Worm (Caenorhabditis elegans) whole organism, L4 larva: Measurements from ENCODE around the gene T28D6.4.

Source experiments
- F26F4.8 ChIP-seq: fragments of 200-800 bp; sonication (Bioruptor generic); conservative IDR thresholded peaks from 2 replicates; pipeline ENCODE4 v1.3.6; 2022; ENCODE audit warnings: missing genetic modification characterization, missing compliant biosample characterization
- F44E2.7 ChIP-seq: fragments of 200-800 bp; sonication (Bioruptor generic); IDR thresholded peaks from 2 replicates; pipeline ENCODE4 v2.1.2; 2022; ENCODE audit warnings: missing genetic modification characterization, missing compliant biosample characterization
- F49E8.2 ChIP-seq: sonication (generic microtip); optimal IDR thresholded peaks from 2 replicates; lab custom pipeline; 2016; ENCODE audit warnings: missing compliant biosample characterization, mild to moderate bottlenecking, missing genetic modification characterization, borderline replicate concordance
- Y75B8A.6 ChIP-seq: fragments of 200-800 bp; sonication (Bioruptor generic); IDR thresholded peaks from 2 replicates; pipeline ENCODE4 v1.3.6; 2022; ENCODE audit warnings: missing genetic modification reagents, missing genetic modification characterization, missing compliant biosample characterization
- ZK546.5 ChIP-seq, 2 experiments: sonication (generic microtip); optimal IDR thresholded peaks; 2 replicates each; lab custom pipeline; 2017; ENCODE audit warnings: missing biosample characterization in 2 of 2, missing genetic modification characterization in 2 of 2
- aha-1 ChIP-seq: fragments of 150-350 bp; peaks from one replicate; lab custom pipeline; 2014; ENCODE audit warnings: missing biosample characterization, missing genetic modification characterization
- arid-1 ChIP-seq: fragments of 200-800 bp; sonication (Bioruptor generic); conservative IDR thresholded peaks from 2 replicates; pipeline ENCODE4 v1.3.6; 2022; ENCODE audit warnings: missing genetic modification reagents, missing genetic modification characterization, missing compliant biosample characterization
- attf-4 ChIP-seq: sonication (generic microtip); optimal IDR thresholded peaks from 3 replicates; lab custom pipeline; 2017; ENCODE audit warnings: missing biosample characterization, missing genetic modification characterization
- ceh-44 ChIP-seq: fragments of 200-800 bp; sonication (Bioruptor generic); IDR thresholded peaks from 2 replicates; pipeline ENCODE4 v1.3.6; 2022; ENCODE audit warnings: missing genetic modification reagents, missing genetic modification characterization, missing compliant biosample characterization
- ceh-62 ChIP-seq: sonication (generic microtip); optimal IDR thresholded peaks from 2 replicates; lab custom pipeline; 2017; ENCODE audit warnings: missing biosample characterization, missing genetic modification characterization
- ceh-82 ChIP-seq: sonication (generic microtip); optimal IDR thresholded peaks from 2 replicates; lab custom pipeline; 2017; ENCODE audit warnings: missing biosample characterization, missing genetic modification characterization
- daf-16 ChIP-seq, 3 experiments: sonication (generic microtip); optimal IDR thresholded peaks; 2 replicates each; lab custom pipeline; 2016 to 2017; ENCODE audit warnings: missing genetic modification characterization in 3 of 3, missing genetic modification reagents in 3 of 3, mild to moderate bottlenecking in 2 of 3, missing compliant biosample characterization in 2 of 3, missing biosample characterization in 1 of 3, moderate library complexity in 1 of 3
- daf-19 ChIP-seq: fragments of 200-800 bp; sonication (Bioruptor generic); conservative IDR thresholded peaks from 2 replicates; pipeline ENCODE4 v1.3.6; 2022; ENCODE audit warnings: missing genetic modification characterization, missing compliant biosample characterization
- dmd-6 ChIP-seq: fragments of 200-800 bp; sonication (Bioruptor generic); IDR thresholded peaks from 2 replicates; pipeline ENCODE4 v1.3.6; 2022; ENCODE audit warnings: missing genetic modification reagents, missing genetic modification characterization, missing compliant biosample characterization
- dmd-8 ChIP-seq: fragments of 200-800 bp; sonication (Bioruptor generic); IDR thresholded peaks from 2 replicates; pipeline ENCODE4 v1.3.6; 2022; ENCODE audit warnings: missing genetic modification characterization, missing compliant biosample characterization
- dmd-9 ChIP-seq: fragments of 200-800 bp; sonication (Bioruptor generic); IDR thresholded peaks from 2 replicates; pipeline ENCODE4 v1.3.6; 2022; ENCODE audit warnings: missing genetic modification reagents, missing genetic modification characterization, missing compliant biosample characterization
- dpl-1 ChIP-seq: fragments of 150-350 bp; optimal IDR thresholded peaks from 2 replicates; lab custom pipeline; 2014; ENCODE audit warnings: missing biosample characterization, missing genetic modification reagents, missing genetic modification characterization
- egl-43 ChIP-seq: fragments of 200-800 bp; sonication (Bioruptor generic); IDR thresholded peaks from 2 replicates; pipeline ENCODE4 v1.3.6; 2022; ENCODE audit warnings: missing genetic modification reagents, missing genetic modification characterization, missing compliant biosample characterization
- fkh-10 ChIP-seq: fragments of 150-350 bp; optimal IDR thresholded peaks from 2 replicates; lab custom pipeline; 2014; ENCODE audit warnings: missing biosample characterization, missing genetic modification reagents, missing genetic modification characterization
- fos-1 ChIP-seq: fragments of 150-350 bp; optimal IDR thresholded peaks from 2 replicates; lab custom pipeline; 2014; ENCODE audit warnings: missing biosample characterization, missing genetic modification characterization
- hif-1 ChIP-seq, 2 experiments: sonication (generic microtip); optimal IDR thresholded peaks; 2 replicates each; lab custom pipeline; 2016 to 2017; ENCODE audit warnings: missing compliant biosample characterization in 2 of 2, missing genetic modification characterization in 2 of 2, missing genetic modification reagents in 2 of 2, missing genotype in 2 of 2, mild to moderate bottlenecking in 1 of 2
- hlh-11 ChIP-seq: fragments of 200-800 bp; sonication (Bioruptor generic); optimal IDR thresholded peaks from 2 replicates; lab custom pipeline; 2018; ENCODE audit warnings: mild to moderate bottlenecking, missing genetic modification characterization, missing compliant biosample characterization
- hlh-30 ChIP-seq: sonication (generic microtip); optimal IDR thresholded peaks from 2 replicates; lab custom pipeline; 2017; ENCODE audit warnings: antibody characterized with exemption, mild to moderate bottlenecking, missing genetic modification characterization, missing compliant biosample characterization; ENCODE audit not compliant: insufficient read depth
- hmg-1.1 ChIP-seq: fragments of 200-800 bp; sonication (Bioruptor generic); IDR thresholded peaks from 2 replicates; pipeline ENCODE4 v1.3.6; 2022; ENCODE audit warnings: missing genetic modification reagents, missing genetic modification characterization, missing compliant biosample characterization
- lim-7 ChIP-seq: fragments of 200-800 bp; sonication (Bioruptor generic); IDR thresholded peaks from 2 replicates; pipeline ENCODE4 v1.3.6; 2022; ENCODE audit warnings: missing genetic modification characterization, missing compliant biosample characterization
- lin-38 ChIP-seq: fragments of 200-800 bp; sonication (Bioruptor generic); IDR thresholded peaks from 2 replicates; pipeline ENCODE4 v1.3.6; 2022; ENCODE audit warnings: missing genetic modification reagents, missing genetic modification characterization, missing compliant biosample characterization
- lsy-2 ChIP-seq, 2 experiments: fragments of 150-350 bp in 1 of 2; sonication (generic microtip) in 1 of 2; optimal IDR thresholded peaks; 2 replicates each; lab custom pipeline; 2014 to 2017; ENCODE audit warnings: missing biosample characterization in 2 of 2, missing genetic modification characterization in 2 of 2
- madf-5 ChIP-seq, 2 experiments: fragments of 200-800 bp; sonication (Bioruptor generic); IDR thresholded peaks; 2 replicates each; pipeline ENCODE4 v1.3.6; 2022; ENCODE audit warnings: missing compliant biosample characterization in 2 of 2, missing genetic modification characterization in 2 of 2
- madf-9 ChIP-seq: fragments of 200-800 bp; sonication (Bioruptor generic); conservative IDR thresholded peaks from 2 replicates; pipeline ENCODE4 v1.3.6; 2022; ENCODE audit warnings: missing genetic modification reagents, missing genetic modification characterization, missing compliant biosample characterization
- mdt-29 ChIP-seq: fragments of 200-800 bp; sonication (Bioruptor generic); IDR thresholded peaks from 2 replicates; pipeline ENCODE4 v1.3.6; 2022; ENCODE audit warnings: missing genetic modification reagents, missing genetic modification characterization, missing compliant biosample characterization
- mes-2 ChIP-seq: sonication (generic microtip); optimal IDR thresholded peaks from 2 replicates; lab custom pipeline; 2016; ENCODE audit warnings: missing genotype, mild to moderate bottlenecking, missing genetic modification characterization, missing compliant biosample characterization; ENCODE audit not compliant: poor library complexity, severe bottlenecking
- mxl-2 ChIP-seq: fragments of 200-800 bp; sonication (Bioruptor generic); conservative IDR thresholded peaks from 2 replicates; pipeline ENCODE4 v1.3.6; 2022; ENCODE audit warnings: missing genetic modification reagents, missing genetic modification characterization, missing compliant biosample characterization
- mxl-3 ChIP-seq: fragments of 200-800 bp; sonication (Bioruptor generic); optimal IDR thresholded peaks from 2 replicates; lab custom pipeline; 2018; ENCODE audit warnings: mild to moderate bottlenecking, missing genetic modification characterization, missing compliant biosample characterization
- nhr-11 ChIP-seq: fragments of 150-350 bp; optimal IDR thresholded peaks from 2 replicates; lab custom pipeline; 2014; ENCODE audit warnings: missing biosample characterization, missing genetic modification characterization
- nhr-111 ChIP-seq: fragments of 200-800 bp; sonication (Bioruptor generic); optimal IDR thresholded peaks from 2 replicates; lab custom pipeline; 2018; ENCODE audit warnings: mild to moderate bottlenecking, missing genetic modification characterization, missing compliant biosample characterization
- nhr-25 ChIP-seq: sonication (generic microtip); optimal IDR thresholded peaks from 2 replicates; lab custom pipeline; 2017; ENCODE audit warnings: missing genetic modification characterization, mild to moderate bottlenecking, missing compliant biosample characterization, antibody characterized with exemption, moderate library complexity, borderline replicate concordance; ENCODE audit not compliant: insufficient read depth
- nhr-28 ChIP-seq: fragments of 150-350 bp; optimal IDR thresholded peaks from 2 replicates; lab custom pipeline; 2014; ENCODE audit warnings: missing biosample characterization, missing genetic modification characterization
- nhr-48 ChIP-seq: sonication (generic microtip); optimal IDR thresholded peaks from 2 replicates; lab custom pipeline; 2016; ENCODE audit warnings: mild to moderate bottlenecking, missing genetic modification characterization, missing compliant biosample characterization
- nhr-76 ChIP-seq: fragments of 150-350 bp; optimal IDR thresholded peaks from 2 replicates; lab custom pipeline; 2014; ENCODE audit warnings: missing biosample characterization, missing genetic modification characterization
- rbr-2 ChIP-seq: sonication (generic microtip); optimal IDR thresholded peaks from 2 replicates; lab custom pipeline; 2016; ENCODE audit warnings: missing genotype, missing genetic modification characterization, missing compliant biosample characterization
- set-16 ChIP-seq: fragments of 200-800 bp; sonication (Bioruptor generic); IDR thresholded peaks from 2 replicates; pipeline ENCODE4 v1.3.6; 2022; ENCODE audit warnings: missing genetic modification reagents, missing genetic modification characterization, missing compliant biosample characterization
- snpc-1.2 ChIP-seq: fragments of 200-800 bp; sonication (Bioruptor generic); IDR thresholded peaks from 2 replicates; pipeline ENCODE4 v1.3.6; 2022; ENCODE audit warnings: missing genetic modification reagents, missing genetic modification characterization, missing compliant biosample characterization
- spr-3 ChIP-seq: fragments of 200-800 bp; sonication (Bioruptor generic); optimal IDR thresholded peaks from 2 replicates; lab custom pipeline; 2018; ENCODE audit warnings: mild to moderate bottlenecking, missing genetic modification characterization, missing compliant biosample characterization
- tra-1 ChIP-seq: fragments of 200-800 bp; sonication (Bioruptor generic); IDR thresholded peaks from 2 replicates; pipeline ENCODE4 v1.3.6; 2022; ENCODE audit warnings: missing genetic modification reagents, missing genetic modification characterization, missing compliant biosample characterization
- unc-130 ChIP-seq: sonication (generic microtip); optimal IDR thresholded peaks from 2 replicates; lab custom pipeline; 2016; ENCODE audit warnings: missing genetic modification reagents, missing genetic modification characterization, missing compliant biosample characterization
- unc-39 ChIP-seq: sonication (generic microtip); optimal IDR thresholded peaks from 2 replicates; lab custom pipeline; 2017; ENCODE audit warnings: missing biosample characterization, missing genetic modification characterization
- vab-7 ChIP-seq: fragments of 200-800 bp; sonication (Bioruptor generic); IDR thresholded peaks from 2 replicates; pipeline ENCODE4 v1.3.6; 2022; ENCODE audit warnings: missing genetic modification reagents, missing genetic modification characterization, missing compliant biosample characterization
- zfp-3 ChIP-seq: fragments of 200-800 bp; sonication (Bioruptor generic); conservative IDR thresholded peaks from 2 replicates; pipeline ENCODE4 v1.3.6; 2022; ENCODE audit warnings: missing genetic modification reagents, missing genetic modification characterization, missing compliant biosample characterization
- zip-11 ChIP-seq: fragments of 200-800 bp; sonication (Bioruptor generic); IDR thresholded peaks from 2 replicates; pipeline ENCODE4 v1.3.6; 2022; ENCODE audit warnings: missing genetic modification characterization, missing compliant biosample characterization

T28D6.4 gene

DNA sequence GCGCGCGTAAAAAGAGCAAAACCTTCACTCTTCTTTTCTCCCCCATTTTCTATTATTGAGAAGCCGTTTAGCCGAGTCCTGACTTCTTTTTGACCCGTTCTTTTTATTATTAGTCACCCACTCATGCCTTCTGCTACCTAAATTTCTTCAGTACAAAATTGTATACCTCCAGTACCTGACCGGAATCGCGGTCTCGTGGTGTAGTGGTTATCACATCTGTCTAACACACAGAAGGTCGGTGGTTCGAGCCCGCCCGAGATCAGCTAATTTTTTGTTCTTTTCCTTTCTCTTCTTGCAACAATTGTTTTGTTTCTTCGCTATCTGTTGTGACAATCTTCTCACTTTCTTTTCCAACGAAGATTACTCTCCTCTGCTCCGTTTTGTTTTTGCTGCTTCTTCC lies 7.4 kb upstream of the T28D6.4 start (continued):
- TF ChIP-seq nhr-48 (tag; lab: Kevin White, UChicago) (no peak), zfp-3 (no peak; the same call in 1 of the 2 replicates), nhr-11 (tag; lab: Kevin White, UChicago) (peak; percentile 22), dpl-1 (GFP tag; lab: Kevin White, UChicago) (no peak), nhr-111 (peak; percentile 53), aha-1 (peak; percentile 85), fos-1 (tag; lab: Kevin White, UChicago) (no peak), unc-39 (tag; lab: Kevin White, UChicago) (no peak), F26F4.8 (no peak), F49E8.2 (no peak), hif-1 (tag; optimal IDR thresholded peaks at IDR 0.05; lab: Kevin White, UChicago) (no peak), zip-11 (GFP tag; lab: Robert Waterston, UW) (peak; percentile 70; the same call in 1 of the 2 replicates), lin-38 (GFP tag; lab: Robert Waterston, UW) (peak; percentile 59), lsy-2 (tag; optimal IDR thresholded peaks at IDR 0.05; lab: Kevin White, UChicago) (peak in 1 of 2 experiments; percentile 24), spr-3 (no peak), dmd-6 (GFP tag; lab: Robert Waterston, UW) (peak; percentile 19; the same call in 1 of the 2 replicates), vab-7 (GFP tag; lab: Robert Waterston, UW) (peak; percentile 63; the same call in 1 of the 2 replicates), mxl-3 (GFP tag; lab: Kevin White, UChicago) (no peak), madf-9 (GFP tag; lab: Robert Waterston, UW) (no peak), madf-5 (GFP tag; IDR thresholded peaks at IDR 0.05; lab: Robert Waterston, UW) (peak in 1 of 2 experiments; percentile 57; a peak in 1 of 4 replicates), ceh-44 (GFP tag; lab: Robert Waterston, UW) (no peak), nhr-25 (tag; lab: Kevin White, UChicago) (no peak), set-16 (GFP tag; lab: Robert Waterston, UW) (no peak), mxl-2 (GFP tag; lab: Robert Waterston, UW) (no peak), attf-4 (tag; lab: Kevin White, UChicago) (no peak), snpc-1.2 (no peak), unc-130 (no peak), hlh-11 (tag; lab: Kevin White, UChicago) (peak; percentile 23), nhr-76 (tag; lab: Kevin White, UChicago) (no peak), tra-1 (GFP tag; lab: Robert Waterston, UW) (no peak), hmg-1.1 (peak; percentile 59; the same call in 1 of the 2 replicates), hlh-30 (peak; percentile 45)

DNA sequence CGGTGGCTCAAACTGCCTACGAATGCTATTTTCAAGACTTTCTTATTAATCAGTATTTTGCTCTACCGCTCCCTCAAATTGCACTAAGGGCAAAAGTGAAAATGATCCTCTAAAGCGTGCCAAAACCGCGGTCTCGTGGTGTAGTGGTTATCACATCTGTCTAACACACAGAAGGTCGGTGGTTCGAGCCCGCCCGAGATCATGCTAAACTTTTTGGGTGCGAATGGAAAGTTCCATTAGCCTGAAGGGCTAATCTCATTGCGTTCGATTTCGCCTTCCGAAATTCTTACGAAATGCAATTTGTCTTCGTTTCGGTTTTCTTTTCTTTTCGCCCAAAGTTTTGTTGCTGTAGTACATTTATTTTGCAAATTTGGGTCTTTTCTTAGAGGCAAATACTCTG lies 6.8 kb upstream of the T28D6.4 start:
- TF ChIP-seq vab-7 (GFP tag; lab: Robert Waterston, UW), result peak; percentile 69
- TF ChIP-seq nhr-28 (tag; lab: Kevin White, UChicago), result no peak
- TF ChIP-seq aha-1, result peak; percentile 48
- no peak for TF ChIP-seq ceh-82 (tag; lab: Kevin White, UChicago)
- no peak for TF ChIP-seq fkh-10 (GFP tag; lab: Kevin White, UChicago)
- 0 out of 2 replicates have a peak, but pooled peaks have one; percentile 59 for TF ChIP-seq dmd-8 (GFP tag; lab: Robert Waterston, UW)
- TF ChIP-seq ZK546.5 (tag; optimal IDR thresholded peaks at IDR 0.05; lab: Kevin White, UChicago), result no peak
- TF ChIP-seq daf-16 (GFP tag; optimal IDR thresholded peaks at IDR 0.05; lab: Kevin White, UChicago), result no peak
- peak; percentile 26 for TF ChIP-seq daf-16 (tag; optimal IDR thresholded peaks at IDR 0.05; lab: Kevin White, UChicago)
- TF ChIP-seq mes-2 (tag; lab: Kevin White, UChicago), result peak; percentile 52
- peak; percentile 16 for TF ChIP-seq unc-130
- TF ChIP-seq F44E2.7 (GFP tag; lab: Robert Waterston, UW), result 0 out of 2 replicates have a peak, but pooled peaks have one; percentile 30
- peak; percentile 33 for TF ChIP-seq hlh-30
- TF ChIP-seq ceh-62 (tag; lab: Kevin White, UChicago), result no peak
- no peak for TF ChIP-seq dmd-9 (GFP tag; lab: Robert Waterston, UW)
- peak; percentile 41 for TF ChIP-seq mxl-3 (GFP tag; lab: Kevin White, UChicago)
- TF ChIP-seq lim-7 (GFP tag; lab: Robert Waterston, UW), result peak; percentile 69
- peak; percentile 78 for TF ChIP-seq egl-43
- no peak for TF ChIP-seq rbr-2
- 0 out of 2 replicates have a peak, but pooled peaks have one; percentile 65 for TF ChIP-seq daf-19 (GFP tag; lab: Robert Waterston, UW)
- TF ChIP-seq arid-1 (GFP tag; lab: Robert Waterston, UW), result 0 out of 2 replicates have a peak, but pooled peaks have one; percentile 28
- TF ChIP-seq mdt-29 (GFP tag; lab: Robert Waterston, UW), result 0 out of 2 replicates have a peak, but pooled peaks have one; percentile 48
- TF ChIP-seq Y75B8A.6 (GFP tag; lab: Robert Waterston, UW), result peak; percentile 59; the same call in 1 of the 2 replicates
- peak in 1 of 2 experiments; percentile 13 for TF ChIP-seq lsy-2 (tag; optimal IDR thresholded peaks at IDR 0.05; lab: Kevin White, UChicago)
